Worm (Caenorhabditis elegans): ENCODE data around the gene F10D7.5.

ce11 chrX:17379675-17380074, 11.7 kb downstream of the F10D7.5 start, which contains the start of gene F10D7.10:
- TF ChIP-seq dao-5 (tag; optimal IDR thresholded peaks at IDR 0.05) (no peak), W03F9.2 (tag; optimal IDR thresholded peaks at IDR 0.05) (no peak)

All from whole organism, L4/young adult.